Worm (Caenorhabditis elegans) whole organism, midembryonic: Measurements from ENCODE around the gene nstp-8.

Experiments used
- T22C8.4 ChIP-seq: fragments of 200-800 bp; sonication (Bioruptor generic); IDR thresholded peaks from 2 replicates; pipeline ENCODE4 v1.3.6; 2022; ENCODE audit warnings: missing genetic modification characterization, missing compliant biosample characterization
- cog-1 ChIP-seq: sonication (generic microtip); optimal IDR thresholded peaks from 2 replicates; lab custom pipeline; 2016; ENCODE audit warnings: missing genetic modification characterization, missing compliant biosample characterization
- flt-1 ChIP-seq: fragments of 200-800 bp; sonication (Bioruptor generic); IDR thresholded peaks from 2 replicates; pipeline ENCODE4 v1.3.6; 2022; ENCODE audit warnings: missing genetic modification characterization, missing compliant biosample characterization
- klf-2 ChIP-seq: fragments of 200-800 bp; sonication (Bioruptor generic); conservative IDR thresholded peaks from 2 replicates; pipeline ENCODE4 v1.3.6; 2022; ENCODE audit warnings: missing genetic modification reagents, missing genetic modification characterization, missing compliant biosample characterization
- med-1 ChIP-seq: sonication (generic microtip); optimal IDR thresholded peaks from 2 replicates; lab custom pipeline; 2017; ENCODE audit warnings: missing genetic modification characterization, mild to moderate bottlenecking, missing compliant biosample characterization, antibody characterized with exemption, missing genetic modification reagents; ENCODE audit not compliant: insufficient read depth
- ref-1 ChIP-seq: fragments of 200-800 bp; sonication (Bioruptor generic); conservative IDR thresholded peaks from 2 replicates; pipeline ENCODE4 v1.3.6; 2022; ENCODE audit warnings: missing genetic modification reagents, missing genetic modification characterization, missing compliant biosample characterization
- tab-1 ChIP-seq: fragments of 200-800 bp; sonication (Bioruptor generic); IDR thresholded peaks from 2 replicates; pipeline ENCODE4 v1.3.6; 2022; ENCODE audit warnings: missing genetic modification characterization, missing compliant biosample characterization

ce11 chrV:2183162-2183561, 32.3 kb upstream of the nstp-8 start, which contains the start of gene cyp-33C2:
- no peak for TF ChIP-seq tab-1 (GFP tag; lab: Robert Waterston, UW)
- TF ChIP-seq ref-1 (GFP tag; lab: Robert Waterston, UW) = no peak
- TF ChIP-seq klf-2 (GFP tag; lab: Robert Waterston, UW) = no peak
- TF ChIP-seq cog-1 (tag; lab: Kevin White, UChicago) = no peak
- no peak for TF ChIP-seq med-1 (GFP tag; lab: Kevin White, UChicago)
- no peak for TF ChIP-seq flt-1 (GFP tag; lab: Robert Waterston, UW)
- no peak for TF ChIP-seq T22C8.4
